Worm (Caenorhabditis elegans) whole organism, L4 larva: ENCODE data around the gene gop-3.

Source experiments
- D1046.2 ChIP-seq: fragments of 200-800 bp; sonication (Bioruptor generic); IDR thresholded peaks from 2 replicates; pipeline ENCODE4 v1.3.6; 2022; ENCODE audit warnings: missing genetic modification characterization, missing compliant biosample characterization
- F10B5.3 ChIP-seq: sonication (generic microtip); optimal IDR thresholded peaks from 2 replicates; lab custom pipeline; 2016; ENCODE audit warnings: mild to moderate bottlenecking, missing genetic modification characterization, missing compliant biosample characterization
- F26F4.8 ChIP-seq: fragments of 200-800 bp; sonication (Bioruptor generic); conservative IDR thresholded peaks from 2 replicates; pipeline ENCODE4 v1.3.6; 2022; ENCODE audit warnings: missing genetic modification characterization, missing compliant biosample characterization
- F44E2.7 ChIP-seq: fragments of 200-800 bp; sonication (Bioruptor generic); IDR thresholded peaks from 2 replicates; pipeline ENCODE4 v2.1.2; 2022; ENCODE audit warnings: missing genetic modification characterization, missing compliant biosample characterization
- R02D3.7 ChIP-seq: fragments of 150-350 bp; sonication (generic microtip); optimal IDR thresholded peaks from 3 replicates; lab custom pipeline; 2014; ENCODE audit warnings: missing biosample characterization, missing genetic modification characterization
- T20F7.1 ChIP-seq: fragments of 200-800 bp; sonication (Bioruptor generic); optimal IDR thresholded peaks from 2 replicates; lab custom pipeline; 2018; ENCODE audit warnings: mild to moderate bottlenecking, missing genetic modification characterization, missing compliant biosample characterization
- T26A8.4 ChIP-seq: fragments of 200-800 bp; sonication (Bioruptor generic); IDR thresholded peaks from 2 replicates; pipeline ENCODE4 v1.3.6; 2022; ENCODE audit warnings: missing genetic modification characterization, missing compliant biosample characterization
- ZK337.2 ChIP-seq: fragments of 200-800 bp; sonication (Bioruptor generic); IDR thresholded peaks from 2 replicates; pipeline ENCODE4 v1.3.6; 2022; ENCODE audit warnings: missing genetic modification reagents, missing genetic modification characterization, missing compliant biosample characterization
- ZK546.5 ChIP-seq, 2 experiments: sonication (generic microtip); optimal IDR thresholded peaks; 2 replicates each; lab custom pipeline; 2017; ENCODE audit warnings: missing biosample characterization in 2 of 2, missing genetic modification characterization in 2 of 2
- aha-1 ChIP-seq: fragments of 150-350 bp; peaks from one replicate; lab custom pipeline; 2014; ENCODE audit warnings: missing biosample characterization, missing genetic modification characterization
- ama-1 ChIP-seq: fragments of 150-350 bp; optimal IDR thresholded peaks from 2 replicates; lab custom pipeline; 2014; ENCODE audit warnings: inconsistent platforms, mixed read lengths
- arid-1 ChIP-seq: fragments of 200-800 bp; sonication (Bioruptor generic); conservative IDR thresholded peaks from 2 replicates; pipeline ENCODE4 v1.3.6; 2022; ENCODE audit warnings: missing genetic modification reagents, missing genetic modification characterization, missing compliant biosample characterization
- ceh-20 ChIP-seq: fragments of 200-800 bp; sonication (Bioruptor generic); IDR thresholded peaks from 2 replicates; pipeline ENCODE4 v1.3.6; 2022; ENCODE audit warnings: missing genetic modification reagents, missing genetic modification characterization, missing compliant biosample characterization
- ceh-28 ChIP-seq: fragments of 150-350 bp; optimal IDR thresholded peaks from 2 replicates; lab custom pipeline; 2014; ENCODE audit warnings: missing biosample characterization, missing genetic modification reagents, missing genetic modification characterization
- ceh-62 ChIP-seq: sonication (generic microtip); optimal IDR thresholded peaks from 2 replicates; lab custom pipeline; 2017; ENCODE audit warnings: missing biosample characterization, missing genetic modification characterization
- ces-1 ChIP-seq: fragments of 150-350 bp; sonication (generic microtip); optimal IDR thresholded peaks from 4 replicates; lab custom pipeline; 2014; ENCODE audit warnings: missing biosample characterization, missing genetic modification reagents, missing genetic modification characterization
- ctbp-1 ChIP-seq: fragments of 200-800 bp; sonication (Bioruptor generic); IDR thresholded peaks from 2 replicates; pipeline ENCODE4 v1.3.6; 2022; ENCODE audit warnings: missing genetic modification reagents, missing genetic modification characterization, missing compliant biosample characterization
- daf-16 ChIP-seq, 3 experiments: sonication (generic microtip); optimal IDR thresholded peaks; 2 replicates each; lab custom pipeline; 2016 to 2017; ENCODE audit warnings: missing genetic modification characterization in 3 of 3, missing genetic modification reagents in 3 of 3, mild to moderate bottlenecking in 2 of 3, missing compliant biosample characterization in 2 of 3, missing biosample characterization in 1 of 3, moderate library complexity in 1 of 3
- daf-8 ChIP-seq: fragments of 200-800 bp; sonication (Bioruptor generic); IDR thresholded peaks from 2 replicates; pipeline ENCODE4 v1.3.6; 2022; ENCODE audit warnings: missing genetic modification characterization, missing compliant biosample characterization
- dmd-6 ChIP-seq: fragments of 200-800 bp; sonication (Bioruptor generic); IDR thresholded peaks from 2 replicates; pipeline ENCODE4 v1.3.6; 2022; ENCODE audit warnings: missing genetic modification reagents, missing genetic modification characterization, missing compliant biosample characterization
- dmd-9 ChIP-seq: fragments of 200-800 bp; sonication (Bioruptor generic); IDR thresholded peaks from 2 replicates; pipeline ENCODE4 v1.3.6; 2022; ENCODE audit warnings: missing genetic modification reagents, missing genetic modification characterization, missing compliant biosample characterization
- dpl-1 ChIP-seq: fragments of 150-350 bp; optimal IDR thresholded peaks from 2 replicates; lab custom pipeline; 2014; ENCODE audit warnings: missing biosample characterization, missing genetic modification reagents, missing genetic modification characterization
- egl-27 ChIP-seq: sonication (generic microtip); optimal IDR thresholded peaks from 3 replicates; lab custom pipeline; 2017; ENCODE audit warnings: missing biosample characterization, missing genetic modification reagents, missing genetic modification characterization
- egl-43 ChIP-seq: fragments of 200-800 bp; sonication (Bioruptor generic); IDR thresholded peaks from 2 replicates; pipeline ENCODE4 v1.3.6; 2022; ENCODE audit warnings: missing genetic modification reagents, missing genetic modification characterization, missing compliant biosample characterization
- fkh-10 ChIP-seq: fragments of 150-350 bp; optimal IDR thresholded peaks from 2 replicates; lab custom pipeline; 2014; ENCODE audit warnings: missing biosample characterization, missing genetic modification reagents, missing genetic modification characterization
- gei-8 ChIP-seq: fragments of 200-800 bp; sonication (Bioruptor generic); optimal IDR thresholded peaks from 2 replicates; lab custom pipeline; 2018; ENCODE audit warnings: mild to moderate bottlenecking, missing genetic modification characterization, missing compliant biosample characterization
- hif-1 ChIP-seq, 2 experiments: sonication (generic microtip); optimal IDR thresholded peaks; 2 replicates each; lab custom pipeline; 2016 to 2017; ENCODE audit warnings: missing compliant biosample characterization in 2 of 2, missing genetic modification characterization in 2 of 2, missing genetic modification reagents in 2 of 2, missing genotype in 2 of 2, mild to moderate bottlenecking in 1 of 2
- hlh-11 ChIP-seq: fragments of 200-800 bp; sonication (Bioruptor generic); optimal IDR thresholded peaks from 2 replicates; lab custom pipeline; 2018; ENCODE audit warnings: mild to moderate bottlenecking, missing genetic modification characterization, missing compliant biosample characterization
- hlh-30 ChIP-seq: sonication (generic microtip); optimal IDR thresholded peaks from 2 replicates; lab custom pipeline; 2017; ENCODE audit warnings: antibody characterized with exemption, mild to moderate bottlenecking, missing genetic modification characterization, missing compliant biosample characterization; ENCODE audit not compliant: insufficient read depth
- hmg-1.1 ChIP-seq: fragments of 200-800 bp; sonication (Bioruptor generic); IDR thresholded peaks from 2 replicates; pipeline ENCODE4 v1.3.6; 2022; ENCODE audit warnings: missing genetic modification reagents, missing genetic modification characterization, missing compliant biosample characterization
- lim-7 ChIP-seq: fragments of 200-800 bp; sonication (Bioruptor generic); IDR thresholded peaks from 2 replicates; pipeline ENCODE4 v1.3.6; 2022; ENCODE audit warnings: missing genetic modification characterization, missing compliant biosample characterization
- lin-1 ChIP-seq: fragments of 200-800 bp; sonication (Bioruptor generic); IDR thresholded peaks from 2 replicates; pipeline ENCODE4 v1.3.6; 2022; ENCODE audit warnings: missing genetic modification reagents, missing genetic modification characterization, missing compliant biosample characterization
- lir-3 ChIP-seq: sonication (generic microtip); optimal IDR thresholded peaks from 2 replicates; lab custom pipeline; 2016; ENCODE audit warnings: mild to moderate bottlenecking, missing genetic modification characterization, missing compliant biosample characterization
- madf-9 ChIP-seq: fragments of 200-800 bp; sonication (Bioruptor generic); conservative IDR thresholded peaks from 2 replicates; pipeline ENCODE4 v1.3.6; 2022; ENCODE audit warnings: missing genetic modification reagents, missing genetic modification characterization, missing compliant biosample characterization
- mep-1 ChIP-seq: fragments of 150-350 bp; sonication (generic microtip); optimal IDR thresholded peaks from 3 replicates; lab custom pipeline; 2014; ENCODE audit warnings: missing biosample characterization, missing genetic modification characterization
- mes-2 ChIP-seq: sonication (generic microtip); optimal IDR thresholded peaks from 2 replicates; lab custom pipeline; 2016; ENCODE audit warnings: missing genotype, mild to moderate bottlenecking, missing genetic modification characterization, missing compliant biosample characterization; ENCODE audit not compliant: poor library complexity, severe bottlenecking
- mxl-2 ChIP-seq: fragments of 200-800 bp; sonication (Bioruptor generic); conservative IDR thresholded peaks from 2 replicates; pipeline ENCODE4 v1.3.6; 2022; ENCODE audit warnings: missing genetic modification reagents, missing genetic modification characterization, missing compliant biosample characterization
- mxl-3 ChIP-seq: fragments of 200-800 bp; sonication (Bioruptor generic); optimal IDR thresholded peaks from 2 replicates; lab custom pipeline; 2018; ENCODE audit warnings: mild to moderate bottlenecking, missing genetic modification characterization, missing compliant biosample characterization
- nhr-11 ChIP-seq: fragments of 150-350 bp; optimal IDR thresholded peaks from 2 replicates; lab custom pipeline; 2014; ENCODE audit warnings: missing biosample characterization, missing genetic modification characterization
- nhr-237 ChIP-seq: sonication (generic microtip); optimal IDR thresholded peaks from 2 replicates; lab custom pipeline; 2017; ENCODE audit warnings: missing biosample characterization, missing genetic modification characterization
- nhr-6 ChIP-seq: fragments of 150-350 bp; optimal IDR thresholded peaks from 2 replicates; lab custom pipeline; 2014; ENCODE audit warnings: missing biosample characterization, missing genetic modification characterization
- rbr-2 ChIP-seq: sonication (generic microtip); optimal IDR thresholded peaks from 2 replicates; lab custom pipeline; 2016; ENCODE audit warnings: missing genotype, missing genetic modification characterization, missing compliant biosample characterization
- saeg-2 ChIP-seq: fragments of 200-800 bp; sonication (Bioruptor generic); IDR thresholded peaks from 2 replicates; pipeline ENCODE4 v1.3.6; 2022; ENCODE audit warnings: missing genetic modification reagents, missing genetic modification characterization, missing compliant biosample characterization
- skn-1 ChIP-seq: fragments of 150-350 bp; optimal IDR thresholded peaks from 2 replicates; lab custom pipeline; 2014; ENCODE audit warnings: missing biosample characterization, missing genetic modification characterization
- spr-1 ChIP-seq: sonication (generic microtip); optimal IDR thresholded peaks from 2 replicates; lab custom pipeline; 2016; ENCODE audit warnings: mild to moderate bottlenecking, missing genetic modification characterization, missing compliant biosample characterization
- tra-1 ChIP-seq: fragments of 200-800 bp; sonication (Bioruptor generic); IDR thresholded peaks from 2 replicates; pipeline ENCODE4 v1.3.6; 2022; ENCODE audit warnings: missing genetic modification reagents, missing genetic modification characterization, missing compliant biosample characterization
- unc-130 ChIP-seq: sonication (generic microtip); optimal IDR thresholded peaks from 2 replicates; lab custom pipeline; 2016; ENCODE audit warnings: missing genetic modification reagents, missing genetic modification characterization, missing compliant biosample characterization
- zfp-2 ChIP-seq: sonication (generic microtip); optimal IDR thresholded peaks from 2 replicates; lab custom pipeline; 2016; ENCODE audit warnings: mild to moderate bottlenecking, missing genetic modification characterization, missing compliant biosample characterization

gop-3 gene

DNA sequence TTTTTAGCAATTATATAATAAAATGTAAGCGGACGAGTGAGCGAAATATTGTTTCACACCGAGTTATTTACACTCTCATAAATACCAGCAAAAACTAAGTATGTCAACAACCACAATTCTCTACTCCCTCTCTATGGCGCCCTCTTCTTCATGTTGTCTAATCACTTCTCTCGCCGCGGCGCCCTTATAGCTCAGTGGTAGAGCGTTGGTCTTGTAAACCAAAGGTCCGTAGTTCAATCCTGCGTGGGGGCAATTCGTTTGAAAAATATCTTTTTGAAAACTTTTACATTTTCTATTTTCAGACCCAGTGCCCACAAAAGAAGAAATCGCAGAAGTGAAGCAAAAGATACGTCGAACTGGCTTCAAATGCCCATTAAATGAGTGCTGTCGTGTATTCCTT, 45.2 kb downstream of the gop-3 start (continued):
- TF ChIP-seq ceh-28 (tag; lab: Kevin White, UChicago) (no peak), hmg-1.1 (peak; percentile 92), D1046.2 (GFP tag; lab: Robert Waterston, UW) (peak; percentile 91), rbr-2 (tag; lab: Kevin White, UChicago) (peak; percentile 69), skn-1 (tag; lab: Kevin White, UChicago) (no peak), mxl-3 (peak; percentile 75), madf-9 (peak; percentile 89), F10B5.3 (tag; lab: Kevin White, UChicago) (peak; percentile 59), hlh-11 (tag; lab: Kevin White, UChicago) (no peak), saeg-2 (GFP tag; lab: Robert Waterston, UW) (0 out of 2 replicates have a peak, but pooled peaks have one; percentile 72), egl-43 (GFP tag; lab: Robert Waterston, UW) (peak; percentile 97), ZK546.5 (tag; optimal IDR thresholded peaks at IDR 0.05; lab: Kevin White, UChicago) (no peak), dpl-1 (GFP tag; lab: Kevin White, UChicago) (peak; percentile 50), egl-27 (no peak), R02D3.7 (tag; lab: Kevin White, UChicago) (no peak), daf-16 (GFP tag; optimal IDR thresholded peaks at IDR 0.05; lab: Kevin White, UChicago) (peak; percentile 57 to 83), daf-16 (tag; optimal IDR thresholded peaks at IDR 0.05; lab: Kevin White, UChicago) (peak; percentile 83)

DNA sequence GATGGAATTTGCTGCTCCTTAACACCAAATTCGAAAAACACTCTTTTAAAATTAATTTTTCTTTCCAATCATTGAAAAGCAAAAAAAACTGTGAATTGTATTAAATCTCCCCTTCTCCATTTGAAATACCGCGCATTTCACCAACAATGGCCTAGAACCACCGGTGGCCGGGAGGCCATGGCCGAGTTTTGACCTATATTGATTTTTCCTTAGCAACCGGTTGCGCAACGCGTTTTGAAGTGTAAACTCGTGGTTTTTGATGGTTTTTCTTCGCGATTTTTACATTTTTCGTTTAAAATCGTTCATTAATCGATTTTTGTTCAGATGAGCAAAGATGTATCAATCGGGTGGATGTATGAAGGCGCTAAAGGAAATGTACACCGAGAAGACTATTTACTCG, 47.8 kb downstream of the gop-3 start, which contains the start of gene mog-3:
TSS of gene mog-3 (plus strand) at position 319 of the 400 bp plus-strand sequence.
- TF ChIP-seq nhr-6 (peak; percentile 37), mxl-3 (peak; percentile 34), fkh-10 (GFP tag; lab: Kevin White, UChicago) (peak; percentile 22), ceh-62 (tag; lab: Kevin White, UChicago) (no peak), zfp-2 (tag; lab: Kevin White, UChicago) (no peak), F44E2.7 (GFP tag; lab: Robert Waterston, UW) (no peak), lin-1 (GFP tag; lab: Robert Waterston, UW) (no peak), nhr-237 (tag; lab: Kevin White, UChicago) (no peak), ceh-28 (tag; lab: Kevin White, UChicago) (peak; percentile 20), mes-2 (tag; lab: Kevin White, UChicago) (peak; percentile 98), lim-7 (GFP tag; lab: Robert Waterston, UW) (no peak), mep-1 (tag; lab: Kevin White, UChicago) (peak; percentile 41), dmd-6 (GFP tag; lab: Robert Waterston, UW) (no peak), rbr-2 (tag; lab: Kevin White, UChicago) (peak; percentile 10), ama-1 (lab: Kevin White, UChicago) (peak; percentile 65), ZK337.2 (GFP tag; lab: Robert Waterston, UW) (peak; percentile 62; the same call in 1 of the 2 replicates), ceh-20 (no peak), T20F7.1 (GFP tag; lab: Kevin White, UChicago) (no peak), mxl-2 (GFP tag; lab: Robert Waterston, UW) (no peak), hif-1 (tag; optimal IDR thresholded peaks at IDR 0.05; lab: Kevin White, UChicago) (peak in 1 of 2 experiments; percentile 87), unc-130 (peak; percentile 89), daf-8 (no peak), dpl-1 (GFP tag; lab: Kevin White, UChicago) (peak; percentile 91), lir-3 (no peak), ces-1 (GFP tag; lab: Kevin White, UChicago) (no peak), F26F4.8 (no peak), hmg-1.1 (0 out of 2 replicates have a peak, but pooled peaks have one; percentile 32), dmd-9 (GFP tag; lab: Robert Waterston, UW) (0 out of 2 replicates have a peak, but pooled peaks have one; percentile 53), arid-1 (GFP tag; lab: Robert Waterston, UW) (no peak), spr-1 (tag; lab: Kevin White, UChicago) (no peak), madf-9 (peak; percentile 53; the same call in 1 of the 2 replicates), nhr-11 (tag; lab: Kevin White, UChicago) (no peak), T26A8.4 (peak; percentile 23; the same call in 1 of the 2 replicates), aha-1 (peak; percentile 47), D1046.2 (GFP tag; lab: Robert Waterston, UW) (no peak), hlh-30 (tag; lab: Kevin White, UChicago) (peak; percentile 52), egl-27 (no peak), ctbp-1 (no peak), gei-8 (GFP tag; lab: Kevin White, UChicago) (no peak), tra-1 (GFP tag; lab: Robert Waterston, UW) (no peak)
